Fruit fly (Drosophila melanogaster): ENCODE results near the gene Ir75a.

Gene Ir75a

dm6 chr3L:17791495-17791894 lies 26.2 kb downstream of the Ir75a start (continued):
- TF ChIP-seq wdn (GFP tag; IDR thresholded peaks at IDR 0.05): no peak
- TF ChIP-seq Gsc (GFP tag; IDR thresholded peaks at IDR 0.05): no peak
- TF ChIP-seq gt (GFP tag; IDR thresholded peaks at IDR 0.05): no peak
- TF ChIP-seq lbe (GFP tag; optimal IDR thresholded peaks at IDR 0.05): no peak
- no peak for TF ChIP-seq oc (tag; optimal IDR thresholded peaks at IDR 0.05)
- no peak for TF ChIP-seq sqz (GFP tag; optimal IDR thresholded peaks at IDR 0.05)
- no peak for TF ChIP-seq CG15479 (GFP tag; optimal IDR thresholded peaks at IDR 0.05)
- TF ChIP-seq CG18599 (GFP tag; optimal IDR thresholded peaks at IDR 0.05): peak; percentile 91
- no peak for TF ChIP-seq HmgD (GFP tag; optimal IDR thresholded peaks at IDR 0.05)
- TF ChIP-seq pita (GFP tag; optimal IDR thresholded peaks at IDR 0.05): no peak
- TF ChIP-seq CG8765 (GFP tag; IDR thresholded peaks at IDR 0.05): no peak
- no peak for TF ChIP-seq az2 (GFP tag; optimal IDR thresholded peaks at IDR 0.05)
- TF ChIP-seq HHEX (GFP tag; optimal IDR thresholded peaks at IDR 0.05): peak; percentile 70
- no peak for TF ChIP-seq Rx (GFP tag; IDR thresholded peaks at IDR 0.05)
- TF ChIP-seq bowl (GFP tag; IDR thresholded peaks at IDR 0.05): no peak
- no peak for TF ChIP-seq Hmx (GFP tag; optimal IDR thresholded peaks at IDR 0.05)
- TF ChIP-seq Dp (GFP tag; optimal IDR thresholded peaks at IDR 0.05): no peak
- no peak for TF ChIP-seq grn (GFP tag; optimal IDR thresholded peaks at IDR 0.05)
- no peak for TF ChIP-seq sens (GFP tag)
- TF ChIP-seq CG13424 (tag; optimal IDR thresholded peaks at IDR 0.05): no peak
- no peak for TF ChIP-seq CG16813 (GFP tag; IDR thresholded peaks at IDR 0.05; ENCODE audit: partially characterized antibody)
- no peak for TF ChIP-seq CG2678 (tag; optimal IDR thresholded peaks at IDR 0.05)
- TF ChIP-seq gsb (GFP tag; IDR thresholded peaks at IDR 0.05): no peak
- peak; percentile 2 for TF ChIP-seq Jarid2 (GFP tag; optimal IDR thresholded peaks at IDR 0.05)
- no peak for TF ChIP-seq disco-r (GFP tag; optimal IDR thresholded peaks at IDR 0.05)
- TF ChIP-seq Nf-YB (GFP tag; optimal IDR thresholded peaks at IDR 0.05): no peak
- no peak for TF ChIP-seq mam (GFP tag; optimal IDR thresholded peaks at IDR 0.05)
- no peak for TF ChIP-seq dpn (GFP tag; optimal IDR thresholded peaks at IDR 0.05)
- TF ChIP-seq Xrp1 (GFP tag; IDR thresholded peaks at IDR 0.05): no peak
- no peak for TF ChIP-seq HLH3B (GFP tag; IDR thresholded peaks at IDR 0.05)
- peak; percentile 78 for TF ChIP-seq CG10543 (GFP tag; optimal IDR thresholded peaks at IDR 0.05)
- TF ChIP-seq stc (GFP tag; IDR thresholded peaks at IDR 0.05): no peak
- TF ChIP-seq CG34422 (GFP tag; IDR thresholded peaks at IDR 0.05): no peak
- no peak for TF ChIP-seq NFAT (GFP tag; IDR thresholded peaks at IDR 0.05)
- no peak for TF ChIP-seq CG7839 (tag; optimal IDR thresholded peaks at IDR 0.05)
- peak; percentile 63 for TF ChIP-seq CG17568 (GFP tag; optimal IDR thresholded peaks at IDR 0.05)
- peak; percentile 87 for TF ChIP-seq Hmr (GFP tag; optimal IDR thresholded peaks at IDR 0.05)
- no peak for TF ChIP-seq chinmo (GFP tag; IDR thresholded peaks at IDR 0.05; ENCODE audit: partially characterized antibody)
- peak; percentile 46 for TF ChIP-seq CrebB (tag; optimal IDR thresholded peaks at IDR 0.05)
- TF ChIP-seq luna (GFP tag; optimal IDR thresholded peaks at IDR 0.05): peak; percentile 11
- no peak for TF ChIP-seq Doc3 (GFP tag; IDR thresholded peaks at IDR 0.05; ENCODE audit: partially characterized antibody)
- peak; percentile 34 for TF ChIP-seq exex (tag; optimal IDR thresholded peaks at IDR 0.05)
- TF ChIP-seq CG31365 (tag; optimal IDR thresholded peaks at IDR 0.05): peak; percentile 23
- peak; percentile 81 for TF ChIP-seq Meics (GFP tag; optimal IDR thresholded peaks at IDR 0.05)
- TF ChIP-seq Hr3 (GFP tag; optimal IDR thresholded peaks at IDR 0.05): no peak
- peak; percentile 42 for TF ChIP-seq CG9817 (tag; optimal IDR thresholded peaks at IDR 0.05)
- peak; percentile 57 for TF ChIP-seq CG10209 (GFP tag; optimal IDR thresholded peaks at IDR 0.05)
- TF ChIP-seq rib (GFP tag; IDR thresholded peaks at IDR 0.05): no peak
- TF ChIP-seq CG6175 (GFP tag; IDR thresholded peaks at IDR 0.05): no peak
- TF ChIP-seq CG2712 (tag; optimal IDR thresholded peaks at IDR 0.05): no peak
- peak; percentile 1 for TF ChIP-seq bab2 (GFP tag; optimal IDR thresholded peaks at IDR 0.05)
- no peak for TF ChIP-seq crc (GFP tag; optimal IDR thresholded peaks at IDR 0.05)

Data from whole organism, embryonic.